Worm (Caenorhabditis elegans): ENCODE data around the gene srz-72.

DNA sequence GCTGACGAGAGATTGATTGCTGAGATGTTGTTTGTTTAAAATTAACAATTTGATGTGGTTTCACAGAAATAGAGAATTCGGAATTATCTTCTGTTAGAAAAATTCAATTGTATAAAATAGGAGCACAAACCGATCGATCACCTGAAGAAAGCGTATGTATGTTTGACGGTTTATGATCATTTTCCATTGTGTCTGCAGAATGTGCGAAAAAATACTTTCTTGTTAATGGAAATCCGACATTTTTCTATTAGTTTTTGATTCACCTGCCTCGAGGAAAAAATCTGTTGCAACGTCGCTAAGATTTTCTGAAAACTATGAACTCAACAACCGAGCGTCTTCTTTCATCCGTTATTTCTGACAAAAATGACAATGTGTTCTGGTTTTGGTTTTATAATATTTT, 37.8 kb downstream of the srz-72 start, which contains the start of gene C35D6.13:
- no peak for TF ChIP-seq dao-5 (tag; optimal IDR thresholded peaks at IDR 0.05)
- TF ChIP-seq him-1 (tag; optimal IDR thresholded peaks at IDR 0.05): no peak

Measured in whole organism, L4/young adult.